Worm (Caenorhabditis elegans): ENCODE results near the gene nucb-1.

DNA sequence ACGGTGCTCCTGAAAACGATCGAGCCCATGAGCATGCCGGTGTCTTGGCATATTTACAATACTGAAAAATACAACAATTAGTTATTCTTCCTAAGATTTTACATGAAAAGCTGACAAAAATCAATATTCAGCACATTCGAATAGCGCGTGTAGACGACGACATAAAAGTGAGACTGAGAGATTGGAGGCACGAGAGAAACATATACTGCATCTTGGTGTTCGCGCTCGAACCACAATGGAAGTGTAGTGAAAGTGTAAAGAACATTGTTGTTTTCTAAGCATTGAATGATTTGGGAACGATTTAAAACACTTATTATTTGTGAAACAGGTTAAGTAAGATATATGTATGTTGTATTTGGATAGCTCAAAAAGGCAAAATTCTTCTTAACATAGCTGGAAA is 17.9 kb downstream of the nucb-1 start, which contains the start of gene F44A6.4:
- TF ChIP-seq egl-27 (tag; optimal IDR thresholded peaks at IDR 0.05), result no peak
- no peak for TF ChIP-seq tbx-2 (tag; optimal IDR thresholded peaks at IDR 0.05)
- TF ChIP-seq nhr-25 (tag; optimal IDR thresholded peaks at IDR 0.05), result peak; percentile 5
- no peak for TF ChIP-seq sea-2 (GFP tag; optimal IDR thresholded peaks at IDR 0.05)
- peak; percentile 6 for TF ChIP-seq nfya-1 (tag; optimal IDR thresholded peaks at IDR 0.05; ENCODE audit: insufficient read depth)
- TF ChIP-seq lsy-12 (tag; optimal IDR thresholded peaks at IDR 0.05), result no peak
- TF ChIP-seq unc-62 (GFP tag; optimal IDR thresholded peaks at IDR 0.05), result no peak
- no peak for TF ChIP-seq elt-3 (tag; optimal IDR thresholded peaks at IDR 0.05)
- TF ChIP-seq skn-1 (tag; optimal IDR thresholded peaks at IDR 0.05), result no peak
- TF ChIP-seq unc-39 (tag; optimal IDR thresholded peaks at IDR 0.05), result no peak
- TF ChIP-seq pqm-1 (tag; optimal IDR thresholded peaks at IDR 0.05), result no peak
- TF ChIP-seq nhr-76 (tag; optimal IDR thresholded peaks at IDR 0.05), result no peak
- TF ChIP-seq lin-39 (tag; optimal IDR thresholded peaks at IDR 0.05), result no peak
- TF ChIP-seq ZK546.5 (tag; optimal IDR thresholded peaks at IDR 0.05), result no peak
